Fruit fly (Drosophila melanogaster) whole organism, prepupa: ENCODE measurements around the gene Rab39.

Experiments
- Blimp-1 ChIP-seq: fragments of 200-800 bp; sonication (Bioruptor generic); optimal IDR thresholded peaks from 3 replicates; lab custom pipeline; 2017; ENCODE audit warnings: missing biosample characterization, missing genetic modification characterization, mild to moderate bottlenecking, moderate library complexity, missing genetic modification reagents
- CG10669 ChIP-seq: fragments of 200-800 bp; sonication (Bioruptor generic); optimal IDR thresholded peaks from 3 replicates; lab custom pipeline; 2018; ENCODE audit warnings: missing biosample characterization, mild to moderate bottlenecking, missing genetic modification characterization, moderate library complexity
- CG11902 ChIP-seq: fragments of 200-800 bp; sonication (Bioruptor generic); optimal IDR thresholded peaks from 3 replicates; lab custom pipeline; 2016; ENCODE audit warnings: missing biosample characterization, missing genetic modification characterization
- CG1621 ChIP-seq: fragments of 200-800 bp; sonication (Bioruptor generic); optimal IDR thresholded peaks from 3 replicates; lab custom pipeline; 2018; ENCODE audit warnings: missing biosample characterization, mild to moderate bottlenecking, missing genetic modification characterization
- CG31627 ChIP-seq: fragments of 200-800 bp; sonication (Bioruptor generic); optimal IDR thresholded peaks from 3 replicates; lab custom pipeline; 2016; ENCODE audit warnings: missing biosample characterization, missing genetic modification characterization
- CG32006 ChIP-seq: fragments of 200-800 bp; sonication (Bioruptor generic); optimal IDR thresholded peaks from 3 replicates; lab custom pipeline; 2017; ENCODE audit warnings: missing biosample characterization, mild to moderate bottlenecking, missing genetic modification characterization
- CG34406 ChIP-seq: fragments of 200-800 bp; sonication (Bioruptor generic); optimal IDR thresholded peaks from 3 replicates; lab custom pipeline; 2016; ENCODE audit warnings: missing biosample characterization, missing genetic modification characterization
- CG4318 ChIP-seq: fragments of 200-800 bp; sonication (Bioruptor generic); optimal IDR thresholded peaks from 3 replicates; lab custom pipeline; 2017; ENCODE audit warnings: missing biosample characterization, mild to moderate bottlenecking, missing genetic modification characterization
- CG6808 ChIP-seq: fragments of 200-800 bp; sonication (Bioruptor generic); optimal IDR thresholded peaks from 3 replicates; lab custom pipeline; 2017; ENCODE audit warnings: missing biosample characterization, missing genetic modification characterization, mild to moderate bottlenecking, moderate library complexity, missing genetic modification reagents
- CG7368 ChIP-seq: fragments of 200-800 bp; sonication (Bioruptor generic); optimal IDR thresholded peaks from 3 replicates; lab custom pipeline; 2016; ENCODE audit warnings: missing biosample characterization, missing genetic modification characterization
- CG8119 ChIP-seq: fragments of 200-800 bp; sonication (Bioruptor generic); IDR thresholded peaks from 3 replicates; pipeline ENCODE4 v1.3.6; 2022; ENCODE audit warnings: missing biosample characterization, missing genetic modification characterization
- CG8632 ChIP-seq: fragments of 200-800 bp; sonication (Bioruptor generic); optimal IDR thresholded peaks from 3 replicates; lab custom pipeline; 2016; ENCODE audit warnings: missing biosample characterization, missing genetic modification characterization
- CG9139 ChIP-seq: fragments of 200-800 bp; sonication (Bioruptor generic); optimal IDR thresholded peaks from 3 replicates; lab custom pipeline; 2017; ENCODE audit warnings: missing biosample characterization, mild to moderate bottlenecking, missing genetic modification characterization
- Eip75B ChIP-seq: fragments of 200-800 bp; sonication (Bioruptor generic); optimal IDR thresholded peaks from 3 replicates; lab custom pipeline; 2016; ENCODE audit warnings: missing biosample characterization, missing genetic modification characterization
- Ets96B ChIP-seq: fragments of 200-800 bp; optimal IDR thresholded peaks from 2 replicates; lab custom pipeline; 2019; ENCODE audit warnings: missing biosample characterization, mild to moderate bottlenecking, missing genetic modification characterization, moderate library complexity
- Gug ChIP-seq: fragments of 200-800 bp; sonication (Bioruptor generic); IDR thresholded peaks from 2 replicates; pipeline ENCODE4 v1.3.6; 2022; ENCODE audit warnings: missing biosample characterization, missing genetic modification characterization
- Hr38 ChIP-seq: sonication (Bioruptor generic); optimal IDR thresholded peaks from 2 replicates; lab custom pipeline; 2016; ENCODE audit warnings: missing biosample characterization, missing genetic modification characterization
- Met ChIP-seq: fragments of 200-800 bp; sonication (Bioruptor generic); optimal IDR thresholded peaks from 3 replicates; lab custom pipeline; 2016; ENCODE audit warnings: missing biosample characterization, missing genetic modification characterization
- OdsH ChIP-seq: fragments of 200-800 bp; sonication (Bioruptor generic); optimal IDR thresholded peaks from 3 replicates; lab custom pipeline; 2016; ENCODE audit warnings: missing biosample characterization, missing genetic modification characterization
- Smox ChIP-seq: fragments of 200-800 bp; sonication (Bioruptor generic); optimal IDR thresholded peaks from 3 replicates; lab custom pipeline; 2016; ENCODE audit warnings: missing biosample characterization, missing genetic modification characterization
- Sox102F ChIP-seq: fragments of 200-800 bp; sonication (Bioruptor generic); optimal IDR thresholded peaks from 2 replicates; lab custom pipeline; 2016; ENCODE audit warnings: missing biosample characterization, mild to moderate bottlenecking, missing genetic modification characterization
- Sox14 ChIP-seq: fragments of 200-800 bp; sonication (Bioruptor generic); optimal IDR thresholded peaks from 3 replicates; lab custom pipeline; 2016; ENCODE audit warnings: missing biosample characterization, missing genetic modification characterization
- Sox15 ChIP-seq: fragments of 200-800 bp; sonication (Bioruptor generic); optimal IDR thresholded peaks from 3 replicates; lab custom pipeline; 2016; ENCODE audit warnings: missing biosample characterization, missing genetic modification characterization
- achi ChIP-seq: fragments of 200-800 bp; sonication (Bioruptor generic); optimal IDR thresholded peaks from 3 replicates; lab custom pipeline; 2016; ENCODE audit warnings: missing biosample characterization, missing genetic modification characterization
- acj6 ChIP-seq: fragments of 200-800 bp; sonication (Bioruptor generic); optimal IDR thresholded peaks from 3 replicates; lab custom pipeline; 2016; ENCODE audit warnings: missing biosample characterization, missing genetic modification characterization
- dac ChIP-seq: fragments of 200-800 bp; sonication (Bioruptor generic); optimal IDR thresholded peaks from 2 replicates; lab custom pipeline; 2017; ENCODE audit warnings: missing biosample characterization, mild to moderate bottlenecking, missing genetic modification characterization
- eg ChIP-seq: fragments of 200-800 bp; sonication (Bioruptor generic); IDR thresholded peaks from 3 replicates; pipeline ENCODE4 v1.3.6; 2022; ENCODE audit warnings: missing biosample characterization, missing genetic modification characterization
- esn ChIP-seq: fragments of 200-800 bp; sonication (Bioruptor generic); optimal IDR thresholded peaks from 2 replicates; lab custom pipeline; 2016; ENCODE audit warnings: missing biosample characterization, mild to moderate bottlenecking, missing genetic modification characterization, moderate library complexity
- fd59A ChIP-seq: fragments of 200-800 bp; sonication (Bioruptor generic); optimal IDR thresholded peaks from 2 replicates; lab custom pipeline; 2017; ENCODE audit warnings: missing biosample characterization, mild to moderate bottlenecking, missing genetic modification characterization, missing genetic modification reagents
- fd85E ChIP-seq: fragments of 200-800 bp; sonication (Bioruptor generic); optimal IDR thresholded peaks from 3 replicates; lab custom pipeline; 2016; ENCODE audit warnings: missing biosample characterization, missing genetic modification characterization
- net ChIP-seq: fragments of 200-800 bp; sonication (Bioruptor generic); optimal IDR thresholded peaks from 3 replicates; lab custom pipeline; 2016; ENCODE audit warnings: missing biosample characterization, missing genetic modification characterization
- ss ChIP-seq, 2 experiments: fragments of 200-800 bp; sonication (Bioruptor generic); optimal IDR thresholded peaks; 2 replicates in 1 of 2; 3 replicates in 1 of 2; lab custom pipeline; 2017 to 2018; ENCODE audit warnings: mild to moderate bottlenecking in 2 of 2, missing biosample characterization in 2 of 2, missing genetic modification characterization in 2 of 2, moderate library complexity in 1 of 2
- svp ChIP-seq: fragments of 200-800 bp; sonication (Bioruptor generic); peaks from one replicate; lab custom pipeline; 2016; ENCODE audit warnings: missing biosample characterization, missing genetic modification characterization
- vri ChIP-seq: fragments of 200-800 bp; sonication (Bioruptor generic); optimal IDR thresholded peaks from 3 replicates; lab custom pipeline; 2016; ENCODE audit warnings: missing biosample characterization, mild to moderate bottlenecking, missing genetic modification characterization

Rab39 gene

DNA sequence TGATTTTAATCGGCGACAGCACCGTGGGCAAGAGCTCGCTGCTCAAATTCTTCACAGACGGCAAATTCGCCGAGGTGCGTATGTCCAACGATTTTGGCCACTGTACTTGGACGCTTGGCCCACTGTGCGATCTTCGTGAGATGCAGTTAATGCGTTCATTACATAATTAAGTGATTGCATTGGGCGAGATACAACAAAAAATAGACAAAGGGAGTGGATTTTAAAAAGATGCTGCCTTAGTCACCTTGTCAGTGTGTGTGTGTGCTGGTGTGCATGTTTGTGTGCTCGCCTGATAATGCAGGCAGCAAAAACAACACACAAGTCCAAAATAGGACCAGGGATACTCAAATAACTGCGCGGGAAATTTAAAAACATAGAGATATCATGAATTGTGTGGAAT, 539 bp downstream of the Rab39 start (continued):
- TF ChIP-seq CG6808 (GFP tag; lab: Kevin White, UChicago), result peak; percentile 4
- TF ChIP-seq CG9139 (GFP tag; lab: Kevin White, UChicago), result no peak
- no peak for TF ChIP-seq Ets96B (tag; lab: Kevin White, UChicago)
- no peak for TF ChIP-seq CG7368
- no peak for TF ChIP-seq Eip75B (GFP tag; lab: Kevin White, UChicago)
- no peak for TF ChIP-seq Hr38 (GFP tag; lab: Kevin White, UChicago)
- no peak for TF ChIP-seq OdsH
- TF ChIP-seq CG31627, result no peak
- peak; percentile 43 for TF ChIP-seq Sox14 (GFP tag; lab: Kevin White, UChicago)
- peak; percentile 15 to 41 for TF ChIP-seq ss (GFP tag; optimal IDR thresholded peaks at IDR 0.05; lab: Kevin White, UChicago)
- TF ChIP-seq CG8119 (GFP tag; lab: Robert Waterston, UW), result no peak
- TF ChIP-seq fd59A (GFP tag; lab: Kevin White, UChicago), result no peak
- TF ChIP-seq dac (GFP tag; lab: Kevin White, UChicago), result no peak
- peak; percentile 98 for TF ChIP-seq vri
- TF ChIP-seq fd85E (GFP tag; lab: Kevin White, UChicago), result no peak
- no peak for TF ChIP-seq Smox
- no peak for TF ChIP-seq Blimp-1 (GFP tag; lab: Kevin White, UChicago)
- no peak for TF ChIP-seq CG34406 (GFP tag; lab: Kevin White, UChicago)
- no peak for TF ChIP-seq Sox102F (GFP tag; lab: Kevin White, UChicago)
- no peak for TF ChIP-seq CG32006
- TF ChIP-seq net (GFP tag; lab: Kevin White, UChicago), result peak; percentile 7
- TF ChIP-seq esn (GFP tag; lab: Kevin White, UChicago), result no peak
- TF ChIP-seq CG1621 (tag; lab: Kevin White, UChicago), result peak; percentile 26
- no peak for TF ChIP-seq CG8632 (GFP tag; lab: Kevin White, UChicago)

DNA sequence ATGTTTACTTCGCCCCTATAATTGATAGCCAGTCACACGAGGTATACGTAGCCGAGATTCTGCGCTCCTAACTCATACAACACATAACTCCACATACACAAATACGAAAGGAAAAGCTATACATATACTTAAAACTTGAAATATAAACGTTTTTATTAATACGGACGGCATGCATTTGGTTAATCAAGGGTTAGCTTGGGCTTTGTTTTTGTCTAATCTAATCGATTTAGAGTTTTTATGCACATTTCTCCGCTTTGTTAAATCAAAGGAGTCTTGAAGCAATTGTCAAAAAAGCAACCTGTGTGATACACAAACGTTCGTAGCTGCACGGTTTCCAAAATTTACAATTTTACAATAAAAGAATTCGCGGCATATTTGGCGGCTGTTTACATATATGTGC, 1.9 kb downstream of the Rab39 start, which contains the start of gene Tom40:
Tom40 (plus strand) TSS at position 301 of the 400 bp plus-strand sequence.
- TF ChIP-seq fd85E (GFP tag; lab: Kevin White, UChicago), result no peak

DNA sequence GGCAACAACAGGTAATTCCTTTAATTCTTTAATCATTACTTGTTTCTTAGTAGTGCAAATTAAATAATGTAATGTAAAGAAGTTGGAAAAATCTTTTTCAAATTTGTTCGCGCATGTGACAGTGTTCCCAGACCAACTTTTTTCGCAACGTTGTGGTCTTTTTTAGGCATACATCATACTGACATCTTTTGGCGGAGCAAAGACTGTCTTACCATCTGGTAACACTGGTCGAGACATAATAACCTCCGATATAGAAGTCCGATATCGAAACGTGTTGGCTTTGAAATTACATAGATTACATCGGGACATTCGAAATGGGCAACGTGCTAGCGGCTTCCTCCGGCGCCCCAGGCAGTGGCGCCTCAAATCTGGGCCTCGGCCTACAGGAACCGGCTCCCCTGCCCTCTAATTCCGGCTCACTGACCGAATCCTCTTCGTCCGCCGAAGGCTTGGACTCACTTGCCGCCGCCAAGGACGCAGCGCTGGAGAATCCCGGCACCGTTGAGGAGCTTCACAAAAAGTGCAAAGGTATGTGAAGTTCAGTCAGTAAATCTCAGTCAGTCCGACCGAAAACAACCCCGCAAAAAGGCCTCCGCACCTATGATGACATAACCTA, 2.5 kb downstream of the Rab39 start:
- TF ChIP-seq Sox15 (no peak), vri (peak; percentile 46), dac (GFP tag; lab: Kevin White, UChicago) (no peak), Met (GFP tag; lab: Kevin White, UChicago) (no peak), CG1621 (tag; lab: Kevin White, UChicago) (peak; percentile 7), CG10669 (GFP tag; lab: Kevin White, UChicago) (no peak), achi (GFP tag; lab: Kevin White, UChicago) (no peak), svp (GFP tag; lab: Kevin White, UChicago) (peak; percentile 87)

DNA sequence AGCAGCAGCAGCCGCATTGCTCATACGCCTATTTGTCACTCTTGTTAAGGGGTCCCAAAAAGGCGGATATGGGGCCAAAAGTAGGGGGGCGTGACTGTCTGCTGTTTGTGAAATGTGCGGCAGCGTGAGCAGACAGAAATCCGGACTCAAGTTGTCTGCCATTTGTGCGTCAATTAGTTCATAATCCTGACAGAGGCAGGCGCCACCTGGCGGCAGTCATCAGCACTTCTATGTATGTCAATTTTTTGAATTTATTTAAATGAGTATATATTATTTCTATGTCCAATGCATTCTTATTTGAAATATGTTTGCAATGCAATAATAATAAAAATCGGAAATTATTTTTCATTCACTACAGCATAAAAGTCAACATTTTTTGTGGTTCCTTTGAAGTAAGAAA, 9.3 kb downstream of the Rab39 start:
- TF ChIP-seq ss (GFP tag; optimal IDR thresholded peaks at IDR 0.05; lab: Kevin White, UChicago), result no peak
- TF ChIP-seq Sox14 (GFP tag; lab: Kevin White, UChicago), result no peak
- no peak for TF ChIP-seq Met (GFP tag; lab: Kevin White, UChicago)

dm6 chrX:7746342-7746741, 11.6 kb downstream of the Rab39 start:
- TF ChIP-seq eg (no peak), CG8632 (GFP tag; lab: Kevin White, UChicago) (no peak), CG4318 (no peak), acj6 (GFP tag; lab: Kevin White, UChicago) (no peak), vri (no peak), CG11902 (GFP tag; lab: Kevin White, UChicago) (no peak), ss (GFP tag; optimal IDR thresholded peaks at IDR 0.05; lab: Kevin White, UChicago) (no peak), Gug (no peak)
